Worm (Caenorhabditis elegans) whole organism, L4/young adult: Measurements from ENCODE around the gene let-754.

Experiments
- W03F9.2 ChIP-seq: fragments of 150-350 bp; optimal IDR thresholded peaks from 2 replicates; lab custom pipeline; 2014; ENCODE audit warnings: missing biosample characterization, missing genetic modification characterization
- dao-5 ChIP-seq: sonication (generic microtip); optimal IDR thresholded peaks from 2 replicates; lab custom pipeline; 2016; ENCODE audit warnings: missing genotype, missing genetic modification characterization, moderate library complexity, missing compliant biosample characterization
- him-1 ChIP-seq: sonication (generic microtip); optimal IDR thresholded peaks from 2 replicates; lab custom pipeline; 2016; ENCODE audit warnings: missing genotype, missing genetic modification reagents, missing genetic modification characterization, missing compliant biosample characterization

DNA sequence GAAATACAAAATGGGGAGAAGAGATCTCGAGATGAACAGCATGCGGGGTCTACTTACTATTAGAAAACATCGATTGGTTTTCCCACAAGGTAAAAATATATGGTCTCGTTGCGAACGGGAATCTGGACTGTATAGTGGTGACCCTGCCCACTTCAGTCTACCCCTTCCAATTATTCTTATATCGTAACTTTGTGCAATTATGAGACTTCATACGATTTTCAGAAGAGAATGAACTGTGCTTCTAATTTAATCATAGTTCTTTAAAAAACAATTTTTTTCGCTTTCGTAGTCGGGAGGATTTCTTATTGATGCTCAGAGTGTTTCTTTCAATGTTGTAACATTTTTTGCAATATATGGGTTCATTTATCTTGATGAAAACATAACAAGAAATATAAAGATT, 19.0 kb upstream of the let-754 start, which contains the start of gene F54H12.5:
- no peak for TF ChIP-seq him-1
- TF ChIP-seq W03F9.2 (tag; lab: Kevin White, UChicago) = no peak
- TF ChIP-seq dao-5 = no peak
